Fruit fly (Drosophila melanogaster) whole organism, pupa: Measurements from ENCODE around the gene Fic.

Experiments used
- CG10348 ChIP-seq: fragments of 200-800 bp; sonication (Bioruptor generic); IDR thresholded peaks from 2 replicates; pipeline ENCODE4 v1.3.6; 2022; ENCODE audit warnings: missing biosample characterization, missing genetic modification characterization
- fd96Ca ChIP-seq: fragments of 200-800 bp; sonication (Bioruptor generic); IDR thresholded peaks from 3 replicates; pipeline ENCODE4 v1.3.6; 2022; ENCODE audit warnings: missing biosample characterization, missing genetic modification characterization

The Fic gene

DNA sequence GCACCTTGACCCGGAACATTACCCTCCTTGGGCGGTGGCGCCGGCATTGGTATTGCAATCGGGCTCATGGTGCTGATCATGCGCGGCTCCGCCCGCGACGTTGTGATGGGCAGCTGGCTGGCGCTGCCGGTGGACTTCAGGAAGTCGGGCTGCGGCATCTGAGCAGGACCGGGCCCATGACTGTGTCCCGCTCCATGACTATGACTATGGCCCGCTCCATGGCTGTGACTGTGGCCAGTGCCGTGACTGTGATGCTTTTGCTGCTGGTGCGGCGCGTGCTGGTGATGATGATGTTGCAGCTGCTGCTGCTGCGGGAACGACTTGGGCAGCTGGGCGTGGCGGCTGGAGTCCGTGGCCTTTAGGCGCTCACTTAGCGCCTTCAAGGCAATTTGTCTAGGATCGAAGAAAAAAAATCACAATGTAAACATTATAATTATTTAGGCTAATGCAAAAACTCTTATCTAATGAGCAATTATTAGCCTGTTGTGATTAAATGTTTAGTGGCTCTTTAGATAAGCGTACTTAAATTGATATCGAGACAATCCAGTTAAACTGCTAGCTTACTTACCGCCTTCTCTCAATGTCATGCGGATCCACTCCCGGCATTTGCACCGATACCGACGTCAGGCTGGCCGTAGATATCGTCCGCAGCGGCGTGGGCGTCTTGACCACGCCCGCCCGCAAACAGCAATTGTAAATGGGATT is 50.9 kb downstream of the Fic start:
- TF ChIP-seq CG10348 (GFP tag; lab: Robert Waterston, UW): no peak
- 0 out of 3 replicates have a peak, but pooled peaks have one; percentile 10 for TF ChIP-seq fd96Ca (GFP tag; lab: Robert Waterston, UW)
